Fruit fly (Drosophila melanogaster) S2 (cell line): ENCODE data around the gene Mnn1.

Experiments
- CG8478 ChIP-seq: fragments of >200 bp; optimal IDR thresholded peaks from 2 replicates; lab custom pipeline; 2018
- CTCF ChIP-seq, 2 experiments: fragments of >200 bp; optimal IDR thresholded peaks; 2 replicates each; lab custom pipeline; 2018

Mnn1 gene

DNA sequence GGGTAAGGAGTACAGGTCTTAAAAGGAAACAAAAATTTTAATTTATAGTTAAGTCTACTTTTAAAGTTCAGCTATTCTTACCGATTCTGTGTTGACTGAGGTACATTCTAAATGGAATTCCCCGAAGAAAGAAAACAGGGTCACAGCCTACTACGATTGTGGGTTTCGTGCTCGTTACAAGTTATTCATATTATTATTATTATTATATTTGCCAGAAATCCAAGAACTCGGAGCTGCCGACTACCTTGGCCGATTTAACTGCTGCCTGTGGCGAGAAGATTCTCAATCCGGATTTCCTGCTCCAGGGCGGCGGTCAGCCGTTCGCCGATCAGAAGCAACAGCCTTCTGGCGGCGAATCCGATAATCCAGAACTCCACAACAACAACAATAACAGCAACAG, 4.7 kb downstream of the Mnn1 start, which contains the start of gene Mst27D:
Mst27D (minus strand) TSS at position 101 of the 400 bp plus-strand sequence.
- no peak for TF ChIP-seq CTCF (optimal IDR thresholded peaks at IDR 0.05; lab: Kevin White, UChicago)
- no peak for TF ChIP-seq CG8478 (lab: Kevin White, UChicago)

DNA sequence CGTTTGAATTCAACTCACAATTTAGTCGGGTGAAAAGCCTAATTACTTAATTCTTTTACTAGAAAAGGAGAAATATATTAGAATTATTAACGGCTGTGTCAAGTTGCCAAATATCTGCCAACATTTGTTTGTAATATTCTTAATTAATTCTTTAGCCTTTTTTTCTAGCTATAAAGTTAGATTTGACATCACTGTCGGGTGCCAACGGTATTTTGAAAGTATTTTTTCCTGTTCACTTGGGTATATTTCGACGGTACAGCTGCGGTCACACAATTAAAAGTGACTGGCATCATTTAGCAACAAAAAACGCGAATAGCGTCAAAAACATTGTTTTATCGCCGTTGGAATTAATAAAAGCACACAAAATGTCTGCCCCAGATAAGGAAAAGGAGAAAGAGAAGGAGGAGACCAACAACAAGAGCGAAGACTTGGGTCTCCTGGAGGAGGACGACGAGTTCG, 7.6 kb downstream of the Mnn1 start, which contains the start of gene Sem1:
Sem1 (plus strand) TSS at position 266 of the 459 bp plus-strand sequence.
- no peak for TF ChIP-seq CG8478 (lab: Kevin White, UChicago)
- no peak for TF ChIP-seq CTCF (optimal IDR thresholded peaks at IDR 0.05; lab: Kevin White, UChicago)

DNA sequence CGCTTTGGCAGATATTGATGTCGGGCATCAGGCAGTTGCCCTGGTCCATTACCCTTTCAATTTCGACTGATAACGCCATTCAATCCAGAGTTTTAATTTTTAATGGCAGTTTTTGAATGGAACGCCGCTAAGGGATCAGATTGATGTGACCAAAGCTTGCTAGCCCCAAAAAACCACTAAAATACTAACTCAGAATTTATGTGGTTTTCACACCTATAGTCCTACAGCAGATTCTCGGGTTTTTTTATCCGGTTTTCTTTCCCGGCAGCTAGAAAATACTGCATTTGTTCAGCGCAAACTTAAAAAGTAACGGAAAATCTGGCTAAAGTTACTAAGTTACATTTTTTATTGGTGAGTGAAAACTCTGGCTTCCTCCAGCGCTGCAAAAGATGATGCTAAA, 9.6 kb downstream of the Mnn1 start, which contains the start of gene Nuf2:
Nuf2 (minus strand) TSS at position 151 of the 400 bp plus-strand sequence.
- TF ChIP-seq CG8478 (lab: Kevin White, UChicago) (no peak), CTCF (optimal IDR thresholded peaks at IDR 0.05; lab: Kevin White, UChicago) (peak in 1 of 2 experiments; percentile 12)

DNA sequence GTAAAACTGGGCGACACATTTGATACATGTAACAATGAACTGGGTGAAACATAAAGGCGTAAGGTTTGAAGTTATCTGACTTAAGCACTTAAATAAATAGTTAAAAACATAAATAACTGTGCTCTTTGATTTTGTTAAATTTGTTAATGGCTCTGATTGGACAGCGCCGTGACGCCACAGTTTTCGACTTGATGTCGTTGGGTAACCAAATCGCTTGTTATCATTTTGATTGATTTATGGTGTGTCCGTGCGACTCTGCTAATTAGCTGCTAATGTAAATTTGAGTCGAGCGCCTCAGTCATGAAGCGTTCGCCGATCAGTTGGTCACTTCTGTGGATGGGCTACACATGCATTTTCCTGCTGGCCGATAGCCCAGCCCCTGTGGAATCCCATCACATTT, 11.6 kb downstream of the Mnn1 start, which contains the start of gene Ugt307A1:
Ugt307A1 (plus strand) TSS at position 301 of the 400 bp plus-strand sequence.
- TF ChIP-seq CTCF (optimal IDR thresholded peaks at IDR 0.05; lab: Kevin White, UChicago) (no peak), CG8478 (lab: Kevin White, UChicago) (no peak)

DNA sequence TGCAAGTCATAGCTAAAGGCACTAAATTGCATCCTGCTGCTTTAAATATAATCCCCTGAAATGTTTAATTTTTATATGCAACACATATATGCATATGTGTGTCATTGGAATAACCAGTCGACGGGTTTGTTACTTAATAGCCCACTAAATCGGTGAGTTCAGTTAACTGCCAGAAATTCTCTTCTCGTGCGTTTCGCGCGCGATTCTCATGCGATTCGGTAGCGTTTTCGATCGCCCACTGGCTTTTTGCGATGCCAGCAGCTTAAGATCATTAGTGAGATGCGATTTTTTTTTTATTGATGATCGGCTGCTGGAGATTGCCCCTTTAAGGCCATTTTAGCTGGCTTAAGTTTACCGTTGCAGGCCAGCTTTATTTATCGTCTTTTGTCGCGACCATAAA, 15.1 kb downstream of the Mnn1 start:
- TF ChIP-seq CG8478 (lab: Kevin White, UChicago) = no peak
- no peak for TF ChIP-seq CTCF (optimal IDR thresholded peaks at IDR 0.05; lab: Kevin White, UChicago)

DNA sequence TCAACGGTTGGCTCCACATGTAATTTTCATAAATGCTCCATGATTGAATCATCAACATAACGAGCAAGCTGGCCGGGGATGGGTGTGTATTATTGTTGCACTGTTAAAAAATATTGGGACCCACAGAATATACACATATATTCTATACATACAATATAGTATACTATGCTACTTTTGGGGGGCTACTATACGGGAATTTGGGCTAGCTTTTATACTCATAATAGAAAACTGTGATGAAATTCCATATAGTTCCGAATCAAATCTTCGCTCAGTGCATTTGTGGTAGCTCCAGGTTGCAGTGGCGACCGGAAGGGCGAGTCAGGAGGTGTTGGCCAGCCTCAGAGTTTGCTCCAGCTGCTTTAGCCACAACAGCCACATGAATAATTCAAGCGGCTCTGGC, 15.8 kb downstream of the Mnn1 start:
- TF ChIP-seq CTCF (optimal IDR thresholded peaks at IDR 0.05; lab: Kevin White, UChicago) = no peak
- no peak for TF ChIP-seq CG8478 (lab: Kevin White, UChicago)

DNA sequence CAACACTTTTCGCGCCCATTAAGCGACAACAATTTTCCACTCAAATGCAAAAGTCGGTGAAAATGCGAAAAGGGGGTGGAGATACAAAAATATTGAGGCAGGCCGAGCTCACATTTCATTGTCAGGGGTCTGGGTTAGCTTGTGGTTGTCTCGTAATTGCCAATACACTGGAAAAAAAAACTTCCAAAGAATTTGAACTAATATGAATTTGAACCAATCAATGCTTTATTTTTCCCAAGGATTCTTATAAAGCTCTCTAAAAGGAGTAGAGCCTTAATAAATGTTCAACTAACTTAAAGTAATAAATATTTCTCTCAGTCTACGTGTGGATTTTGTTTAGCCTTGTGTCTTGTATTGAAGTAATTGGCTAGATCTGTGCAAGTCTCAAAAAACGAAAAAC, 16.9 kb downstream of the Mnn1 start:
- TF ChIP-seq CTCF (optimal IDR thresholded peaks at IDR 0.05; lab: Kevin White, UChicago) (no peak), CG8478 (lab: Kevin White, UChicago) (no peak)

DNA sequence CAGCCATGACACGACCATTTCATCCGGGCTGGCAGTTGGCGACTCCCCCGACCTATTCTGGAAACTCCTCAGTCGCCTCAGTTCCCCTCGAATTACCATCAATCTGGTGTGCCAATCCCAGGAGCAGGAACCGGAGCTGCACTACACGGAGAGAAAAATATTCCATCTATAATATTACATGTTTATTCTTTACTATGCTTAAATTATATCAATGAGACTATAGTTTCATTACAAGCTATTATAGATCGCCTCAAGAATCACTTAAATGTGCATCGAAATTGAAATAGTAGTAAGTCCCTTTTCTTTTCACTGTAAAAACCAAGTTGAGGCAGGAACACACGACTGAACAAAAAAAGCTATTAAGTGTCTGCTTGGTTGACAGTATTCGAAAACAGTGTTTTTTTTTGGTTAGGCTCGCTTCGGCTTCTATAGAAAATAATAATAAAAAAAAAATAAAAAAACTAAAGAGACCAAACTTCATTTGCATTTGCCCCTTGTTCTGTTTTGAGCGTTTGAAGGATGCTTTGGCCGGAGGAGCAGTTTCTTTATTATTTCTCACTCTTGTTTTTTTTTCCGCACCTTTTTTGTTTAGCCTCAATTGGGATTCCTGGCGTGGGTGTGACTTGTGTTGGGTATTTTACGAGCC, 20.1 kb downstream of the Mnn1 start:
- no peak for TF ChIP-seq CTCF (optimal IDR thresholded peaks at IDR 0.05; lab: Kevin White, UChicago)
- no peak for TF ChIP-seq CG8478 (lab: Kevin White, UChicago)

DNA sequence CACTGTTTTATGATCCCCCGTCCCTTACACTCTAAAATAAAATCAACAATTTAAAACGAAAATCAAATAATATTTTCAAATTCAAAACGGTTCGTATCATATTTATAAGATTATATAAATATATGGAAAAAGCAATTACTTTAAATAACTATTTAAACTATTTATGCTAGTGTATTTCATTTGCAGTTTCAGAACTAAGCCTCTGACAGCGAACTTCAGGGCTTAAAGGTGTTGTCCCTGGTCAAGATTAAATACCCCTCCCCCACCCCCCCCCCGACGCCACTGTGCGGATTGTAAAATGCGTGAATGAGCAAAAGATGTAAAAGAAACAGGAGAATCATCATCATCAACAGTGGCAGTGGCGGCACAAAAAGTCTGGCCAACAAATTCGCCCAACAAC, 20.7 kb downstream of the Mnn1 start:
- TF ChIP-seq CG8478 (lab: Kevin White, UChicago) = no peak
- TF ChIP-seq CTCF (optimal IDR thresholded peaks at IDR 0.05; lab: Kevin White, UChicago) = no peak

DNA sequence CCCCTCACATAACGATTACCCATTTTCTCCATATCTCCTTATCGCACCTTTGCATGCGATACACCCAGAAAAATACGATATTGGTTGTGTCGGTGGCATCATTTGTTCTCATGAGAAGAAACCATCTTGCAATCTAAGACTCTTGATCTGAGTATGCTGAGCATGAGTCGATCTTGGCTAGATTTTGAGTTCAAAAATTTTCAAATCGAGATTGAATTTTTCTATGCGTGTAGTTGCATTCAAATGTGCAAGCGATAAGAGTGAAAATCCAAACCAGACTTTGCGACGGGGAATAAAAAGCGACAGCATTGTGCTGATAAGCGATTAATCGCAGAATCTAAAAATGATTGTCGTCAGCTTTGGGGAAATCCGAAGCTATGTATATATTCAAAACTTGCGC, 25.2 kb downstream of the Mnn1 start:
- TF ChIP-seq CG8478 (lab: Kevin White, UChicago) (no peak), CTCF (optimal IDR thresholded peaks at IDR 0.05; lab: Kevin White, UChicago) (no peak)

DNA sequence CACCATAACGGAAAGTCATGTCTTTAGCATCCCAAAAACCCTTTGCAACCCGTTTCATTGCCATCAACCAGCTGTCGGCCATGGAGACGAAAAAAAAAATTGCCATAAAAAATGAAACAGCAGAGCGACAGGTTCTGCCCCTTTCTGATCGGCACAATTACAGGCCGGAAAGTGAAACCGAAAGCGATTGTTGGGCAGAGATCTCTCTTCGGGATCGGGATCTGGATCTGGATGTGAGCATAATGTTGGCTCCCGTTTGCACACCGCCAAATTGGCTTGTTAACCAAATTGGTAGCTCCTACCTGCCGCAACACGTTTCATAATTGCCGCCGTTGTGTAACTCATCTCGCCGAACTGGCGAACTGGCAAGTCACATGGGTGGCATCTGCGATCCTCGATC, 26.1 kb downstream of the Mnn1 start:
- no peak for TF ChIP-seq CTCF (optimal IDR thresholded peaks at IDR 0.05; lab: Kevin White, UChicago)

DNA sequence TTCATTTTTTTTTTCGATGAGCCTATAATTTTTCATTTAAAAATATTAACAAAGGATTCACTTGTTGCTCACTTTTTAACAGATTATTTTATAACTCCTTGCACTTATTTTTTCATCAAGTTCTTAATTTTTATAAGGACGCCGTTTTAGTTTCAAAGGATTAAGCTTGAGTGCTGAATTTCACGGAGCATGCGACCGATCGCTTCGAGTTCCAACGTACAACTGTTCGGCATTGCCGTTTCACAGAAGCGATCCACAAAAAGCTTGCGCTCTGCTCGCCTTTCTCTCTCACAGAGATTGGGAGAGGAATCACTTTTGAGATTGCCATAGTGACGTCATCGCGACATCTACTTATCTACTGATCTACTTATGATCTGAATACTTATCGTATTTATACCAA, 28.3 kb downstream of the Mnn1 start, which contains the start of gene Pvf2:
Pvf2 (minus strand) TSS at position 226 of the 400 bp plus-strand sequence.
- TF ChIP-seq CTCF (optimal IDR thresholded peaks at IDR 0.05; lab: Kevin White, UChicago) = no peak
- TF ChIP-seq CG8478 (lab: Kevin White, UChicago) = no peak

DNA sequence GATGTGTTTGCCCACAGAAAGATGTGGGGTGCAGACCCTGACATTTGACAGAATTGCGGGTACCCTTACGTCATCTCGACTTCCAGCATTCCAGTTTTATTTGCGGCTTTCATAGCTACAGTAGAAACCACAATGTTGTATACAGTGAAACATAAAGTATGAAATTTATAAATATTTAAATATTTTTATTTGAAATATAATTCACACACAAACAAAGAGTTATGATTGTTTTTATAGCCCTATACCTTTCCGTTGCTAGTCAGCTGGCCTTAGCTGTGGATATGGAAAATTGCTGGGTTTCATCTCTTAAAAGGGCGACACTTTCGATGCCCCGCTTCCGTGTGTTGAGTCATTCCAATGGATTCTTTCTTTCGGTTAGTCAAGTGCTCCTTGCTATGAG, 34.8 kb downstream of the Mnn1 start:
- TF ChIP-seq CTCF (optimal IDR thresholded peaks at IDR 0.05; lab: Kevin White, UChicago) (no peak), CG8478 (lab: Kevin White, UChicago) (no peak)

DNA sequence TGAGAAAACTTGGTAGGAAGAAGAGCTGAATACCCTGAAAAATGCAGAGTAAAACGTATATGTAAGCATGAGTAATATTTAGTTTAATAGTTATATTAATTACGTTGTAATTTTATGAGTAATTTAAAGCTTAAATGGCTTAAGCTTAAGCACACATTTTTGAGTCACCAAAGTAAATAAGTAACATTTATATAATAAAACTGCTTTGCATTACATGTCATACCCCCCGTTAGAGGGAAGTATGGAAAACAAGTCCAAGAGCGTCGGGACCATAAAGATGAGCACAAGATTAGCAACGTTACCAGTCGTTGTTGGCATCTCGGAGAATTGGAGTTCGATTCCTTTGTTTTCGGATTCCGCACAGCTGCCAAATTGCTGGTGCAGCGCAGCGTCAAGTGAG, 38.2 kb downstream of the Mnn1 start:
- TF ChIP-seq CG8478 (lab: Kevin White, UChicago) = no peak
- no peak for TF ChIP-seq CTCF (optimal IDR thresholded peaks at IDR 0.05; lab: Kevin White, UChicago)

DNA sequence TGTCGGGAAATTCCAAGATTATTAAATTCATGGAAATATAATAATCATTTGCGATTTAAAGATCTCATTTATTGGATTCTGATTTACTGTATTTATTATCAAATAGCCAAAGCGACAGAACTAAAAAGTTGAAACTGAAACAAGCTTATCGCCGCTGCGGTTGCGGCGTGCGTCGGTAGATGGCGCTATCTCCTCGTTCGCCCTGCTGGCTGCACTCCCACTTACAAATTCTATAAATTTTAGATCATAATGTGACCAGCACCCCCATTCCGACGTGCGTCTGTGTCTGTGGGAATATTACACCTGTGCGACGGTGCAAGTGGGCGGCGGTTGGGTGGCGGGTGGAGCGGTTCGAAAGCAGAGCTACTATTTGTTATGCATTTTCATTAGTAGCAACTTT, 41.3 kb downstream of the Mnn1 start:
- TF ChIP-seq CG8478 (lab: Kevin White, UChicago) (no peak), CTCF (optimal IDR thresholded peaks at IDR 0.05; lab: Kevin White, UChicago) (peak; percentile 67 to 72)

DNA sequence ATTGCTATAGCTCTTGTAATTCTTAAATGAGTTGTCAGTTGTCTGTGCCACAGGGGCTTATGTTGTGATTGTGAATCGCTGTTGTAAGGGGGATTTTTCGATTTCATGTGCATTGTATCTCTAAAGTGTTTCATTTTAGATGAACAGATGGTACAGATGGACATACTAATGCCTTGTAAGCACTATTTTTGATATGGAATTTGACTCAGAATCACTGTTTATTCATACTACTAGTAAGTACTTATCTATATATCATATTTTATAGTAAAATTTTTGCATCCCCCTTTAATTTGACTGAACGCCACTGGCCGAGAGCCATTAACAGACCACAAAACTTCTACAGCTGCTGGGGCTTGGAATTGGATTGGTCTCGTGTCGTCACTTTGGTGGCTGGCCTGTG, 44.7 kb downstream of the Mnn1 start:
- no peak for TF ChIP-seq CG8478 (lab: Kevin White, UChicago)
- no peak for TF ChIP-seq CTCF (optimal IDR thresholded peaks at IDR 0.05; lab: Kevin White, UChicago)
